Worm (Caenorhabditis elegans): Measurements from ENCODE around the gene W09D6.5.

DNA sequence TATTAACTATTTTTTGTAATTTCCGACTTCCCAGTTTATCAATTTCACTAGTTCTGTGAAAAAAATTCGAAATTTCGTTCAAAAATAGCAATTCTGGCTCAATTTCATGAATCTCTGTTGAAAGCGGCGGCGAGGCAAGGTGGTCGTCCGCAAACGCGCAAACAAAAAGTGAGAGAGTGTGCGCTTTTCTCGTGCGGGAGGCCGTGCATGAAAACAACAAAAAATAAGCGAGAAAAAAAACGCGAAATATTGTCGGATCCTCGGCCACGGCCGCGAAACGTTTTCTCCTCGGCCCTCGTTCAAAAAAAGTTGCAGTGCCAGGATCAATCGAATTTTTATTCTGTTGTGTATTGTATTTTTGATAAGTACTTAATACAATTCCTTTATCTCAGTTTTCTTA, 24.4 kb downstream of the W09D6.5 start:
- TF ChIP-seq nhr-25 (tag; optimal IDR thresholded peaks at IDR 0.05) = no peak
- TF ChIP-seq nhr-11 (tag; optimal IDR thresholded peaks at IDR 0.05) = no peak
- TF ChIP-seq nhr-77 (tag; optimal IDR thresholded peaks at IDR 0.05) = no peak
- TF ChIP-seq aly-2 (tag; optimal IDR thresholded peaks at IDR 0.05) = no peak
- TF ChIP-seq ceh-82 (tag; optimal IDR thresholded peaks at IDR 0.05) = no peak
- no peak for TF ChIP-seq zag-1 (tag; optimal IDR thresholded peaks at IDR 0.05)
- no peak for TF ChIP-seq nhr-237 (tag; optimal IDR thresholded peaks at IDR 0.05)

Measured in whole organism, L3 larva.